Worm (Caenorhabditis elegans) whole organism, late embryonic: ENCODE measurements around the gene T12C9.7.

Source experiments
- ama-1 ChIP-seq: fragments of 150-350 bp; optimal IDR thresholded peaks from 2 replicates; lab custom pipeline; 2014
- ceh-2 ChIP-seq: sonication (generic microtip); optimal IDR thresholded peaks from 2 replicates; lab custom pipeline; 2016; ENCODE audit warnings: missing genotype, missing genetic modification characterization, missing compliant biosample characterization
- ceh-22 ChIP-seq: sonication (generic microtip); optimal IDR thresholded peaks from 2 replicates; lab custom pipeline; 2017; ENCODE audit warnings: missing biosample characterization, missing genetic modification characterization
- ceh-6 ChIP-seq: fragments of 200-800 bp; sonication (Bioruptor generic); optimal IDR thresholded peaks from 2 replicates; lab custom pipeline; 2018; ENCODE audit warnings: mild to moderate bottlenecking, missing genetic modification characterization, missing compliant biosample characterization
- dmd-4 ChIP-seq: sonication (generic microtip); optimal IDR thresholded peaks from 2 replicates; lab custom pipeline; 2016; ENCODE audit warnings: borderline replicate concordance, missing genetic modification characterization, missing compliant biosample characterization
- dve-1 ChIP-seq: sonication (generic microtip); optimal IDR thresholded peaks from 2 replicates; lab custom pipeline; 2017; ENCODE audit warnings: antibody characterized with exemption, mild to moderate bottlenecking, missing genetic modification characterization, missing compliant biosample characterization
- hlh-15 ChIP-seq: sonication (generic microtip); optimal IDR thresholded peaks from 2 replicates; lab custom pipeline; 2016; ENCODE audit warnings: missing genetic modification characterization, missing compliant biosample characterization
- odd-2 ChIP-seq: sonication (generic microtip); optimal IDR thresholded peaks from 2 replicates; lab custom pipeline; 2017; ENCODE audit warnings: antibody characterized with exemption, mild to moderate bottlenecking, missing genetic modification characterization, missing compliant biosample characterization
- pax-1 ChIP-seq: fragments of 150-350 bp; optimal IDR thresholded peaks from 2 replicates; lab custom pipeline; 2014; ENCODE audit warnings: missing biosample characterization, missing genetic modification characterization
- pqm-1 ChIP-seq: sonication (generic microtip); optimal IDR thresholded peaks from 2 replicates; lab custom pipeline; 2016; ENCODE audit warnings: missing genetic modification characterization, missing compliant biosample characterization
- sox-2 ChIP-seq: fragments of 200-800 bp; sonication (Bioruptor generic); IDR thresholded peaks from 2 replicates; pipeline ENCODE4 v1.3.6; 2022; ENCODE audit warnings: missing genetic modification reagents, missing genetic modification characterization, missing compliant biosample characterization
- unc-86 ChIP-seq: sonication (generic microtip); optimal IDR thresholded peaks from 2 replicates; lab custom pipeline; 2016; ENCODE audit warnings: missing genetic modification characterization, missing compliant biosample characterization

ce11 chrII:4482021-4482420, 21.3 kb upstream of the T12C9.7 start, which contains the start of gene T05C1.2:
- TF ChIP-seq ceh-22 (tag; lab: Kevin White, UChicago): no peak
- no peak for TF ChIP-seq odd-2 (tag; lab: Kevin White, UChicago)
- TF ChIP-seq dmd-4 (tag; lab: Kevin White, UChicago): no peak
- TF ChIP-seq pqm-1 (tag; lab: Kevin White, UChicago): no peak
- no peak for TF ChIP-seq ama-1
- TF ChIP-seq sox-2: no peak
- TF ChIP-seq dve-1: no peak
- TF ChIP-seq ceh-2 (tag; lab: Kevin White, UChicago): no peak
- no peak for TF ChIP-seq pax-1 (tag; lab: Kevin White, UChicago)
- TF ChIP-seq ceh-6: no peak
- no peak for TF ChIP-seq hlh-15 (tag; lab: Kevin White, UChicago)
- no peak for TF ChIP-seq unc-86
